Fruit fly (Drosophila melanogaster): ENCODE data around the gene Takl2.

Gene Takl2

dm6 chr3R:22733751-22734150, at the start of gene Takl2:
Takl2 (minus strand) TSS chr3R:22733851.
- TF ChIP-seq CTCF (optimal IDR thresholded peaks at IDR 0.05) (no peak), CG8478 (optimal IDR thresholded peaks at IDR 0.05) (no peak)

- no peak for TF ChIP-seq CG8478 (optimal IDR thresholded peaks at IDR 0.05)
- TF ChIP-seq CTCF (optimal IDR thresholded peaks at IDR 0.05), result no peak
Measured at dm6 chr3R:22781412-22781811, 47.8 kb upstream of the Takl2 start.

DNA sequence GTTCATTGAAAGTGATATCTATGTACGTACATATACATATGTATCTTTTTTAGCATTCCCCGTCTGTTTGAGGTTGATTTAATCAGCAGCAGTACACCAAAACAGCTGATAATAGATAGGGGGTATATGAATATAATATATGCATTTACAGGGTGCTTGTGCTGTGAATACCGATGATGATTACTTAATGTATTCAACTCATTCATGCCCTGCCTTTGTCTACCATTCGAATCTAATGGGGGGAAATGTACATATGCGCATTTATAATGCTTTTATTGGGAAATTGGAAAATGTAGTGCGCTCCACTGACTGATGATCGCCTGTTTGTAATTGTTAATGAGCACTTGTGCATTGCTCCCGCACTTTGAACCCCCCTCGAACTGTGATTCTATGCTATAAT, 46.5 kb upstream of the Takl2 start:
- TF ChIP-seq CG8478 (optimal IDR thresholded peaks at IDR 0.05) (no peak), CTCF (optimal IDR thresholded peaks at IDR 0.05) (no peak)

- no peak for TF ChIP-seq CTCF (optimal IDR thresholded peaks at IDR 0.05)
- TF ChIP-seq CG8478 (optimal IDR thresholded peaks at IDR 0.05), result no peak
Measured at dm6 chr3R:22776457-22776856, 42.8 kb upstream of the Takl2 start.

- TF ChIP-seq CTCF (optimal IDR thresholded peaks at IDR 0.05) (no peak), CG8478 (optimal IDR thresholded peaks at IDR 0.05) (no peak)
Measured at dm6 chr3R:22771670-22772069, 38.0 kb upstream of the Takl2 start, which contains the start of gene CG43095. CG43095 (minus strand) TSS chr3R:22771770.

DNA sequence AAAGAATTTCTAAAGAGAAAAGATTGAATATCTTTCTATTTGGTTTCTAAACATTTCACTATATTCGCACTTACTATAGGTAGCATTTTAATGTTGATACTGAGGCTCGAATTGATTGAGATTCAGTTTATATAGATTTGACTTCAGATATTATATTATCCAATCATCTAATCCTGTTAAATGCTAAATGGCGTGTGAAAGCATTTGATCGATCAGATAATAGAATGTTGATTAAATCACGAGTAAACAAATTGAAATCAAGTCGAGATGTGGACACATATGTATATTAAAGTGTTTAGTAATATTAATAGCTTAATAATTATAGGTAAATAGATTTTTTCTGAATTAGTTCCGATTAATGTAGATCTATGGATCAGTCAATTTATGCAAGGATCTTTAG, 37.2 kb upstream of the Takl2 start, which contains the start of gene CG43094:
TSS of gene CG43094 (minus strand) at position 101 of the 400 bp plus-strand sequence.
- TF ChIP-seq CG8478 (optimal IDR thresholded peaks at IDR 0.05) (no peak), CTCF (optimal IDR thresholded peaks at IDR 0.05) (no peak)

DNA sequence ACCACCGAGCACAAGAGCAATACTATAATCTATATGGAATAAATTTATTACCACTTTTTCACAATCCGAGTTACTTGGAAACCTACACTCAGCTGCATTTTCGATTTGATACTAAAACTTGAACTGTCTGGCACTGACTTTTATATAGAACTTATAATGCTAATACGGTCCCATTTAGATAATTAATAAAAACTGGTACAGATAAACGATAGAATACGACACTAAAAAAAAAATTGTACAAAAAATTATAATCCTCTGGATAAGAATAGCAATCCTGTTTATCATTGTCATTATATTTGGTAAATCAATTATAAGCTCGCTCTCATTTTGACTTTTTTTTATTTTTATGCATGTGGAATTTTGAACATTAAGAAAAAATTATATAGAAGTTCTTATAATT, 36.6 kb upstream of the Takl2 start, which contains the start of gene CG43093:
TSS of gene CG43093 (minus strand) at position 101 of the 400 bp plus-strand sequence.
- TF ChIP-seq CTCF (optimal IDR thresholded peaks at IDR 0.05) (no peak), CG8478 (optimal IDR thresholded peaks at IDR 0.05) (no peak)

DNA sequence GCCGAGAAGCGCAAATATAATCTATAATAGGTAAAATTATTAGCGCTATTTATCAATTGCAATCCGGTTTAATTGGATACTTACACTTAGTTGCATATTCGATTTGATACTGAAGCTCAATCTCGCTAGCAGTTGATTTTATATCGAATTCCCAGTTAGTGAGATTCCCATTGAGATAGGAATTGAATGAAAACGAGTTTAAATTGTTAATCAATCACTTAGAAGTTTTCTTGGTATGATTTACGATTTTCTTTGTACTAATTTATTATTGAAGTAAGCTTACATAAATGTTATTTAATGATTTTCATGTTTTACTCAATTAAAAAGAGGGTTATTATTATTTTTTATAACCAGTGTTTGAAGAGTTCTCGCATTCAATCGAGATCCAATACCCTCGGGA, 35.9 kb upstream of the Takl2 start, which contains the start of gene CG43092:
TSS of gene CG43092 (minus strand) at position 101 of the 400 bp plus-strand sequence.
- no peak for TF ChIP-seq CG8478 (optimal IDR thresholded peaks at IDR 0.05)
- TF ChIP-seq CTCF (optimal IDR thresholded peaks at IDR 0.05), result no peak

DNA sequence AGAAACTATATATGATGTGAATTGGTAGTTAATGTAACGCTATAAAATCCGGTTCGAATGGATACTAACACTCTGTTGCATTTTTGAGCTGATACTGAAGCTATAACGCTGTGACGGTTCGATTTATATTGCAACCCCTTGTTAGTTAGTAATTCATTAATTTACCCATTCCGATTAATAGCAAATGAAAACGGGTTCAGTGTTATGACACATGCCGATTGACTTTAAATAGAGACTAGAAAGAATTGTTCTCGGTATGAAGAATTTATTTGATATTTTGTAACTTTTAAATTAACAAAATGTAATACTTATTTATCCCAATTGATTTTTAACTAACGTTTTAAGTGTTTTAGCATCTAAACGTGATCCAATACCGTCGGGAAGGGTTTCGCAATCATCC, 35.0 kb upstream of the Takl2 start, which contains the start of gene CG43091:
TSS of gene CG43091 (minus strand) at position 101 of the 400 bp plus-strand sequence.
- no peak for TF ChIP-seq CG8478 (optimal IDR thresholded peaks at IDR 0.05)
- no peak for TF ChIP-seq CTCF (optimal IDR thresholded peaks at IDR 0.05)

dm6 chr3R:22767599-22767998, 33.9 kb upstream of the Takl2 start, which contains the start of gene CG13841:
CG13841 (minus strand) TSS chr3R:22767699.
- TF ChIP-seq CG8478 (optimal IDR thresholded peaks at IDR 0.05), result no peak
- no peak for TF ChIP-seq CTCF (optimal IDR thresholded peaks at IDR 0.05)

DNA sequence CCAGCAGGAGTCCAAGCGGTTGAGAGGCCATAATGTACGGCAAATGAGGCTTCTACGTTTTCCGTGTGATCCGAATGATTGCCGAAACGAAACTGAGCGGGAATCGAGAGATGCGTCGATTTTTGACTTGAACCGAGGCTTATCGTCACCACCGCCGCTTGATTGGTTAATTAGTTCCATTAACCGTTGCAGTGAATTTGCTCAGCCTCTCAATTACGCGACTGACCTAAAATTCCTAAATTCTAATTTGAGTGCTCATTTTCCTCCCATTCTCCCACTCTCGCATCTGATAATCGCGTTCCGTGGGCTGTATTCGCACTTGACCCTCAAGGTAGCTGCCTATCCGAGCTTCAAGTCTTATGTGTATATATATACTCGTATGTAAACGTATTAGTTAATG, 32.4 kb upstream of the Takl2 start, which contains the start of gene Nepl15:
TSS of gene Nepl15 (minus strand) at position 101 of the 400 bp plus-strand sequence.
- TF ChIP-seq CG8478 (optimal IDR thresholded peaks at IDR 0.05) (no peak), CTCF (optimal IDR thresholded peaks at IDR 0.05) (no peak)

DNA sequence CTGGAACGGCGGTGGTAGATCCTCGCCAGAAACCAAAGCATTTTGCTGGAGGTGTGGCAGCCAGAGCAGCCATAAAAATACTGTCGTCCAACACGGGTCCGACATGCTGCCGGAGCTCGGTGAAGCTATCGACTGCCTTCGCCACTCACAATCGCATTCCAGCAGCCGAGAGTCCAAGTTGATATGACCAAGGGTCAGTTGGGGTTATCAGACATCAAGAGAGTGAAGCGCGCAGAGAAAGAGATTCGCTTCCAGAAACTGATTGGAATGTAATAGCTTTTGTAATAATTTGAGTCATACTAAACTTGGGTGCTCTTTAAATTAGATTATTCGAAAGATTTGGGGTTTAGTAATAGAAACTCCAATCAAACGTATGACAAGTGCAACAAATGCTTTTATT, 29.9 kb upstream of the Takl2 start, which contains the start of gene Nepl14:
TSS of gene Nepl14 (minus strand) at position 125 of the 400 bp plus-strand sequence.
- TF ChIP-seq CTCF (optimal IDR thresholded peaks at IDR 0.05), result no peak

DNA sequence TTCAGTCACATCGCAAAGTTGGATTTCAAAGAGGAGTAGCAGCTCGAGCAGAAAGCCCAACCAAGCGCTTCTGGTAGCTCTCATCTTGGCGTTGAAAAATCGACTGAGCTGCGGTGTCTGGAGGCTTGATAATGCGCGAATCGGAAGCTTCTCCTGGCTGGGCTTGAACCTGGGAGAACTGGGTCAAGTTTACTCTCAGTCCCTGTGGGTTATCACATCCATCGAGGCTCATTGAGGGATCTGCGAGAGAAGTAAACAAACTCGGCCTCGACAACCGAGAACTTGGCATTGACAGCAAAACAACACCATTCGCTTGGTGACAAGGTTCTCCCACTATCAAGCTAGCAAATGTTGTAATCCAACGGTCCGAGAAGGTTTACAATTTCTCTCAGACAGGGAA, 27.3 kb upstream of the Takl2 start, which contains the start of gene Nepl13:
TSS of gene Nepl13 (minus strand) at position 89 of the 400 bp plus-strand sequence.
- TF ChIP-seq CG8478 (optimal IDR thresholded peaks at IDR 0.05), result no peak
- no peak for TF ChIP-seq CTCF (optimal IDR thresholded peaks at IDR 0.05)

- TF ChIP-seq CG8478 (optimal IDR thresholded peaks at IDR 0.05) (no peak), CTCF (optimal IDR thresholded peaks at IDR 0.05) (no peak)
Measured at dm6 chr3R:22757117-22757516, 23.5 kb upstream of the Takl2 start.

DNA sequence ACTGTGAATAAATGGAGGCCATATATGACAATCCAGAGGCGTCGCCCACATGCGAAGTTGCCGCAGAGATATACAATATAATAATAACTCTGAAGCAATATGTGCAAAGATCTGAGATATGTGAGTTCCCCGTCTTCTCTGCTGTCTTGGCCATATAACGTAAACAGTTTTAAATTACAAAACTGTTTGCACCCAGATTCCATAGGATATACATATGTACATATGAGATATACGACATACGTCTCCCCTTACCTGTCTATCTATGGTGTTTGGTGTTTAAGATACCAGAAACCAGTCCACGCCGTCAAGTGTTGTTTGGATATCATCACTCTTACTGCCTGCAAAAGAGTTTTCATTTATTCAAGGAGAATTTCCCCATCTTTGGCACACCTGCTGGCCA, 22.6 kb upstream of the Takl2 start:
- TF ChIP-seq CG8478 (optimal IDR thresholded peaks at IDR 0.05), result no peak
- no peak for TF ChIP-seq CTCF (optimal IDR thresholded peaks at IDR 0.05)

DNA sequence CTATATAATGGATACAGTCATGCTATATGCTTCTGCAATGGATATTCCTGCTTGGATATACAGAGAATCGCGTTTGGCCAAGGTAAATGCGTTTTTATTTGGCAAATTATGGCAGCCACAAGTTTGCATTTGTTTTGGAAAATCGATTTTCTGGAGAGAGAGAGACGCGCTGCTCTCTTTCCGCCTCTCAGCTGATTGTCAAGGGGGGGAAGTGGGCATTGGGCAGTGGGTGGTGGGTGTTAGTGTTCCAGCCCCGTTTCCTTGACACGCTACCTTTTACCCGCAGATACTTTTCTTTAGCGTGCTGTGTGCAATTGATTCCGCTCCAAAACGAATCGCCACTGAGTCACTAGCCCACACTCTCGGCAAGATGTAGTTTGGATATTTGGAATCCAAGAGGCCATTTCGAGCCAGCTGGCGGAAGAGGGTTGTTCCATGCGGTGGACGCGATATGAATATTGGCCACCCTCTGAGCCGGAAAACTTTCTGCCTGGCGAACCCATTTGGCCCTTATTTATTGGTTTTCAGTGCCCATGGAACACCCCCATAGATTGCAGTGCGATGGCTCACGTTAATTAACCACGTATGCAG, 21.6 kb upstream of the Takl2 start:
- TF ChIP-seq CTCF (optimal IDR thresholded peaks at IDR 0.05), result no peak
- TF ChIP-seq CG8478 (optimal IDR thresholded peaks at IDR 0.05), result no peak
